Worm (Caenorhabditis elegans) whole organism, L3 larva: ENCODE measurements around the gene cki-2.

Experiments
- R02D3.7 ChIP-seq: fragments of 150-350 bp; optimal IDR thresholded peaks from 2 replicates; lab custom pipeline; 2014; ENCODE audit warnings: missing biosample characterization, missing genetic modification characterization
- ZK546.5 ChIP-seq: sonication (generic microtip); optimal IDR thresholded peaks from 2 replicates; lab custom pipeline; 2017; ENCODE audit warnings: missing biosample characterization, missing genetic modification characterization
- aly-2 ChIP-seq: fragments of 150-350 bp; optimal IDR thresholded peaks from 2 replicates; lab custom pipeline; 2014; ENCODE audit warnings: missing biosample characterization, missing genetic modification characterization
- ceh-16 ChIP-seq: sonication (generic microtip); optimal IDR thresholded peaks from 2 replicates; lab custom pipeline; 2017; ENCODE audit warnings: missing biosample characterization, missing genetic modification characterization
- ceh-28 ChIP-seq: fragments of 150-350 bp; optimal IDR thresholded peaks from 2 replicates; lab custom pipeline; 2014; ENCODE audit warnings: missing biosample characterization, missing genetic modification reagents, missing genetic modification characterization
- ceh-9 ChIP-seq: sonication (generic microtip); optimal IDR thresholded peaks from 2 replicates; lab custom pipeline; 2018; ENCODE audit warnings: missing biosample characterization, missing genetic modification characterization
- daf-12 ChIP-seq: fragments of 150-350 bp; optimal IDR thresholded peaks from 2 replicates; lab custom pipeline; 2014; ENCODE audit warnings: missing biosample characterization, missing genetic modification reagents, missing genetic modification characterization
- egl-5 ChIP-seq: fragments of 150-350 bp; optimal IDR thresholded peaks from 2 replicates; lab custom pipeline; 2017; ENCODE audit warnings: missing biosample characterization, missing genetic modification reagents, missing genetic modification characterization, inconsistent platforms
- elt-1 ChIP-seq: fragments of 150-350 bp; optimal IDR thresholded peaks from 2 replicates; lab custom pipeline; 2014; ENCODE audit warnings: missing biosample characterization, missing genetic modification characterization
- elt-2 ChIP-seq: sonication (generic microtip); optimal IDR thresholded peaks from 2 replicates; lab custom pipeline; 2016; ENCODE audit warnings: missing genetic modification reagents, mild to moderate bottlenecking, missing genetic modification characterization, missing compliant biosample characterization
- elt-3 ChIP-seq, 3 experiments: fragments of 150-350 bp in 1 of 3; sonication (generic microtip) in 2 of 3; optimal IDR thresholded peaks; 2 replicates in 2 of 3; 4 replicates in 1 of 3; lab custom pipeline; 2014 to 2017; ENCODE audit warnings: missing biosample characterization in 3 of 3, missing genetic modification characterization in 3 of 3
- fkh-10 ChIP-seq: sonication (generic microtip); optimal IDR thresholded peaks from 2 replicates; lab custom pipeline; 2017; ENCODE audit warnings: missing biosample characterization, missing genetic modification reagents, missing genetic modification characterization
- fos-1 ChIP-seq: fragments of 150-350 bp; optimal IDR thresholded peaks from 2 replicates; lab custom pipeline; 2014; ENCODE audit warnings: missing biosample characterization, missing genetic modification characterization
- hmg-11 ChIP-seq: sonication (generic microtip); optimal IDR thresholded peaks from 2 replicates; lab custom pipeline; 2016; ENCODE audit warnings: missing genetic modification characterization, missing compliant biosample characterization
- jun-1 ChIP-seq: fragments of 150-350 bp; optimal IDR thresholded peaks from 2 replicates; lab custom pipeline; 2014; ENCODE audit warnings: missing biosample characterization, missing genetic modification reagents, missing genetic modification characterization
- lin-15B ChIP-seq: fragments of 150-350 bp; optimal IDR thresholded peaks from 2 replicates; lab custom pipeline; 2014; ENCODE audit warnings: missing biosample characterization, missing genetic modification characterization
- lin-39 ChIP-seq: fragments of 150-350 bp; optimal IDR thresholded peaks from 2 replicates; lab custom pipeline; 2018; ENCODE audit warnings: missing biosample characterization, missing genetic modification reagents, missing genetic modification characterization
- lsy-12 ChIP-seq: sonication (generic microtip); optimal IDR thresholded peaks from 2 replicates; lab custom pipeline; 2016; ENCODE audit warnings: mild to moderate bottlenecking, missing genetic modification characterization, missing compliant biosample characterization
- mdl-1 ChIP-seq: fragments of 150-350 bp; optimal IDR thresholded peaks from 2 replicates; lab custom pipeline; 2014; ENCODE audit warnings: missing biosample characterization, missing genetic modification characterization
- nfya-1 ChIP-seq: sonication (generic microtip); optimal IDR thresholded peaks from 2 replicates; lab custom pipeline; 2017; ENCODE audit warnings: missing genetic modification characterization, mild to moderate bottlenecking, missing compliant biosample characterization, antibody characterized with exemption, moderate library complexity; ENCODE audit not compliant: insufficient read depth
- nhr-11 ChIP-seq: fragments of 150-350 bp; optimal IDR thresholded peaks from 2 replicates; lab custom pipeline; 2014; ENCODE audit warnings: missing biosample characterization, missing genetic modification characterization
- nhr-23 ChIP-seq: fragments of 150-350 bp; optimal IDR thresholded peaks from 2 replicates; lab custom pipeline; 2014; ENCODE audit warnings: missing biosample characterization, missing genetic modification reagents, missing genetic modification characterization
- nhr-237 ChIP-seq: fragments of 150-350 bp; optimal IDR thresholded peaks from 2 replicates; lab custom pipeline; 2014; ENCODE audit warnings: missing biosample characterization, missing genetic modification characterization
- nhr-25 ChIP-seq: sonication (generic microtip); optimal IDR thresholded peaks from 2 replicates; lab custom pipeline; 2017; ENCODE audit warnings: missing biosample characterization, missing genetic modification characterization
- nhr-28 ChIP-seq: fragments of 150-350 bp; optimal IDR thresholded peaks from 2 replicates; lab custom pipeline; 2014; ENCODE audit warnings: missing biosample characterization, missing genetic modification characterization
- nhr-43 ChIP-seq: sonication (generic microtip); optimal IDR thresholded peaks from 2 replicates; lab custom pipeline; 2016; ENCODE audit warnings: mild to moderate bottlenecking, missing genetic modification characterization, missing compliant biosample characterization; ENCODE audit not compliant: poor library complexity, severe bottlenecking
- nhr-67 ChIP-seq: fragments of 150-350 bp; optimal IDR thresholded peaks from 2 replicates; lab custom pipeline; 2014; ENCODE audit warnings: missing biosample characterization, missing genetic modification characterization
- nhr-77 ChIP-seq: fragments of 150-350 bp; optimal IDR thresholded peaks from 2 replicates; lab custom pipeline; 2014; ENCODE audit warnings: missing biosample characterization, missing genetic modification characterization
- pha-4 ChIP-seq: fragments of 150-350 bp; optimal IDR thresholded peaks from 2 replicates; lab custom pipeline; 2014; ENCODE audit warnings: missing biosample characterization, missing genetic modification reagents, missing genetic modification characterization
- skn-1 ChIP-seq: fragments of 150-350 bp; optimal IDR thresholded peaks from 2 replicates; lab custom pipeline; 2014; ENCODE audit warnings: missing biosample characterization, missing genetic modification characterization
- snpc-4 ChIP-seq: fragments of 150-350 bp; optimal IDR thresholded peaks from 2 replicates; lab custom pipeline; 2014; ENCODE audit warnings: missing biosample characterization, missing genetic modification characterization
- unc-62 ChIP-seq: fragments of 150-350 bp; sonication (generic microtip); optimal IDR thresholded peaks from 4 replicates; lab custom pipeline; 2014; ENCODE audit warnings: missing biosample characterization, missing genetic modification reagents, missing genetic modification characterization
- ztf-11 ChIP-seq: fragments of 150-350 bp; optimal IDR thresholded peaks from 2 replicates; lab custom pipeline; 2014; ENCODE audit warnings: missing biosample characterization, missing genetic modification characterization

cki-2 gene

ce11 chrII:7850575-7850974 is 34.3 kb downstream of the cki-2 start:
- TF ChIP-seq nhr-25 (peak; percentile 19), egl-5 (peak; percentile 98), nhr-11 (tag; lab: Kevin White, UChicago) (no peak)
- TF ChIP-seq, all 47 proteins: peak for 2

- TF ChIP-seq fkh-10 (GFP tag; lab: Kevin White, UChicago) (no peak), snpc-4 (tag; lab: Kevin White, UChicago) (no peak), elt-2 (tag; lab: Kevin White, UChicago) (peak; percentile 50), pha-4 (tag; lab: Kevin White, UChicago) (peak; percentile 62), daf-12 (no peak), ceh-9 (tag; lab: Kevin White, UChicago) (no peak), lin-39 (tag; lab: Kevin White, UChicago) (no peak), egl-5 (peak; percentile 75), nhr-77 (tag; lab: Kevin White, UChicago) (no peak), R02D3.7 (tag; lab: Kevin White, UChicago) (no peak)
Observed at ce11 chrII:7851480-7851879, 35.2 kb downstream of the cki-2 start.

DNA sequence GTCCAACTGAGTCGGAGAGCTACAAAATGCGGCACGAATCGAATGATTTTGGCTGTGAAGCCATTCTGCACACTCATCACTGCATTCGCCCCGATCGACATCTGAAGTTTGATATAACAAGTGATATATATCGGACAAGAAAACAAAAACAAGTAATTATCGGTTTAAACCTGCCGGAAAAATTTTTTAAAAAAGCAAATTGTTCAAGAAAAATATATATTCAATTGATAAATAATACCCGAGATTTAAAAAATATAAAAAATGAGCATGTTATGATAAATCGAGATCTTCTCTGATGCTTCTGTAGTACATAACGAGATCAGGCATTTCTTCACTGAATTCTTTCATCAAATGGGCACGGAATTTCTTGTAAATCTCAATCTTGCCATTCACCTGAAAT is 37.4 kb downstream of the cki-2 start, which contains the start of gene T09A5.5:
T09A5.5 (minus strand) TSS at position 101 of the 400 bp plus-strand sequence.
- TF ChIP-seq elt-1 (tag; lab: Kevin White, UChicago) (no peak), egl-5 (no peak), elt-3 (tag; optimal IDR thresholded peaks at IDR 0.05; lab: Kevin White, UChicago) (no peak)

DNA sequence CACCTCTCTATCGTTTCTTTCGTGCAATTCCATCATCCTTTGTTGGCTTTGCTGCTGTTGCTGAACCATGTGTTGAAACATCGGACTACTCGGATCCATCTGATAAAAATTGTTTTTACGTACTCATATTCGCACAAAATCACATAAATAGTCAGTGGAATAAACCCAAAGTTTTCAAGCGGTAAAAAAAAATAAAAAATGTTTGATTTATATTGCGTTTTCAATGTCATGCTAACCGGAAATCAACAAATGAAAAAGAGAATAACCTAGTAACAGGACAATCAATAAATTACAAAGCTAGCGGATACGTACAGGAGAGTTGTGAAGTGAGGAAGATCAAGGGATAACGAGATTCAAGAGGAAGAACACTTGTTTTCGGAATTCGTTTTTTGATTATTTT is 38.6 kb downstream of the cki-2 start, which contains the start of gene mdt-10:
mdt-10 (minus strand) TSS at position 101 of the 400 bp plus-strand sequence.
- TF ChIP-seq fos-1 (tag; lab: Kevin White, UChicago) (no peak), mdl-1 (tag; lab: Kevin White, UChicago) (no peak), pha-4 (tag; lab: Kevin White, UChicago) (no peak), aly-2 (tag; lab: Kevin White, UChicago) (no peak), nhr-28 (no peak), lsy-12 (tag; lab: Kevin White, UChicago) (no peak), nhr-43 (tag; lab: Kevin White, UChicago) (no peak), jun-1 (tag; lab: Kevin White, UChicago) (no peak), fkh-10 (GFP tag; lab: Kevin White, UChicago) (no peak), ztf-11 (tag; lab: Kevin White, UChicago) (no peak), skn-1 (tag; lab: Kevin White, UChicago) (no peak), ceh-16 (tag; lab: Kevin White, UChicago) (no peak), nhr-237 (no peak), elt-3 (tag; optimal IDR thresholded peaks at IDR 0.05; lab: Kevin White, UChicago) (no peak), nhr-11 (tag; lab: Kevin White, UChicago) (no peak), lin-15B (tag; lab: Kevin White, UChicago) (no peak)
- TF ChIP-seq, all 47 proteins: peak for 0

- TF ChIP-seq unc-62 (GFP tag; lab: Kevin White, UChicago) (no peak), elt-3 (tag; optimal IDR thresholded peaks at IDR 0.05; lab: Kevin White, UChicago) (no peak), ceh-28 (tag; lab: Kevin White, UChicago) (no peak), nhr-23 (no peak), nhr-77 (tag; lab: Kevin White, UChicago) (no peak), nhr-28 (no peak), daf-12 (no peak), nhr-67 (no peak), ztf-11 (tag; lab: Kevin White, UChicago) (no peak), ceh-9 (tag; lab: Kevin White, UChicago) (no peak), snpc-4 (tag; lab: Kevin White, UChicago) (no peak)
Observed at ce11 chrII:7855619-7856018, 39.3 kb downstream of the cki-2 start, which contains the start of gene mdmh-35. Gene mdmh-35, minus strand, starts transcription at chrII:7855719.

ce11 chrII:7857485-7858010 is 41.2 kb downstream of the cki-2 start, which contains the start of the genes cec-3 and T09A5.15:
Gene cec-3, minus strand, starts transcription at chrII:7857600.
Gene T09A5.15, plus strand, starts transcription at chrII:7857960.
- TF ChIP-seq ZK546.5 (tag; lab: Kevin White, UChicago) = no peak
- TF ChIP-seq skn-1 (tag; lab: Kevin White, UChicago) = no peak
- TF ChIP-seq nhr-25 = peak; percentile 2
- TF ChIP-seq lin-15B (tag; lab: Kevin White, UChicago) = peak; percentile 48
- TF ChIP-seq pha-4 (tag; lab: Kevin White, UChicago) = peak; percentile 61
- TF ChIP-seq nfya-1 (tag; lab: Kevin White, UChicago) = peak; percentile 64
- no peak for TF ChIP-seq elt-3 (tag; optimal IDR thresholded peaks at IDR 0.05; lab: Kevin White, UChicago)
- TF ChIP-seq hmg-11 (tag; lab: Kevin White, UChicago) = no peak
- TF ChIP-seq elt-2 (tag; lab: Kevin White, UChicago) = peak; percentile 22
